Fruit fly (Drosophila melanogaster): Measurements from ENCODE around the gene cm.
A peak's percentile ranks its signal among the peaks of the same experiment; 100 is the strongest.

The cm gene

DNA sequence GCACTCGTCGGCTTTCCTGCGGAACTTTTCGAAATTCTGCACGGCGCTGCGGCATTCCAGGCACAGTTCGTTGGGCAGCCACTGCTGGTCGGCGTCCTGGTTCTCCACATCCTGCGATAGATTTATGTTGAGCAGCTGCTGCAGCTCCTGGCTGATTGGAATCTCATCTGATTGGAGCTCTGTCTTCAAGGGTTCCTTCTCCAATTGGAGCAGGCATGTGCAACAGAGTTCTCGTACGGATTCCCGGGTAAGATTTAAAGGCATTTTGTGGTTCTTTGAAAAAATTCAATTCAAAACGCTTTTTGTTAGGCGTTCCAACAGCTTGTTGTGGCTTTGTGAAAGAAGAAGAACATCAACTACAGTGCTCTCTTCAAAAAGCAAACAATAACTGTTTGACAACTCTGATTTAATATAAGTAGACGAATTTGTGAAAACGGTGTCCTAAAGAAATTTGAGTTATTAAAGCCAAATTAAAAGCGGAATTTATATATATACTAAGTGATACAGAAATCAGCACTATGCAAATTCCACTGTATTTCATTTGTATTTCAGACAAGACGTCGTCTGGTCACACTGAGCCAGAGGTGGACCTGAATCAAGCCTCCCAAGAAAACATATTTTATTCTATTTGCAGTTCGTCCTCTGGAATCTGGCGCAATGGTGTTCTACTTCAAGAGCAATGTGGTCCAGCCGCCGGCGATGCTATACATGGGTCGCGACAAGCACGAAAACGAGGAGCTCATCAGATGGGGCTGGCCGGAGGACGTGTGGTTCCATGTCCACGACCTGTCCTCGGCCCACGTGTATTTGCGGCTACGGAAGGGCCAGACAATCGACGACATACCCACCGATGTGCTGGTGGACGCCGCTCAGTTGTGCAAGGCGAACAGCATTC lies 2.6 kb upstream of the cm start, which contains the start of the genes CG3032 and CG4593 (continued):
- peak; percentile 81 for TF ChIP-seq CG9817 (tag; optimal IDR thresholded peaks at IDR 0.05)
- peak; percentile 71 for TF ChIP-seq CG13296 (GFP tag; optimal IDR thresholded peaks at IDR 0.05)
- peak; percentile 41 for TF ChIP-seq CG8290 (GFP tag; optimal IDR thresholded peaks at IDR 0.05)
- TF ChIP-seq CG8290 (tag; optimal IDR thresholded peaks at IDR 0.05), result peak in 1 of 2 experiments; percentile 82
- TF ChIP-seq fd102C (GFP tag; optimal IDR thresholded peaks at IDR 0.05), result no peak
- TF ChIP-seq crol (GFP tag; IDR thresholded peaks at IDR 0.05), result no peak
- TF ChIP-seq org-1 (GFP tag; optimal IDR thresholded peaks at IDR 0.05), result peak; percentile 40
- TF ChIP-seq fd3F (GFP tag; optimal IDR thresholded peaks at IDR 0.05), result peak; percentile 83
- peak; percentile 49 for TF ChIP-seq schlank (tag; optimal IDR thresholded peaks at IDR 0.05)
- peak; percentile 49 for TF ChIP-seq CG17186 (GFP tag; optimal IDR thresholded peaks at IDR 0.05)
- TF ChIP-seq grau (tag; optimal IDR thresholded peaks at IDR 0.05), result peak; percentile 97
- TF ChIP-seq ranshi (GFP tag; IDR thresholded peaks at IDR 0.05), result peak; percentile 87; the same call in 1 of the 2 replicates
- TF ChIP-seq CG15696 (tag; optimal IDR thresholded peaks at IDR 0.05), result peak; percentile 37
- peak; percentile 68 for TF ChIP-seq CG9797 (GFP tag; optimal IDR thresholded peaks at IDR 0.05)
- no peak for TF ChIP-seq pb (GFP tag; optimal IDR thresholded peaks at IDR 0.05)
- TF ChIP-seq stwl (tag; optimal IDR thresholded peaks at IDR 0.05), result peak; percentile 41
- peak; percentile 87 for TF ChIP-seq CG30403 (GFP tag; optimal IDR thresholded peaks at IDR 0.05)
- TF ChIP-seq CG1792 (GFP tag; optimal IDR thresholded peaks at IDR 0.05), result peak; percentile 23
- peak; percentile 17 for TF ChIP-seq Spps (tag; optimal IDR thresholded peaks at IDR 0.05)
- no peak for TF ChIP-seq cg (GFP tag; optimal IDR thresholded peaks at IDR 0.05)
- no peak for TF ChIP-seq TFAM (GFP tag; optimal IDR thresholded peaks at IDR 0.05)
- TF ChIP-seq slbo (GFP tag; IDR thresholded peaks at IDR 0.05), result peak; percentile 96
- TF ChIP-seq gt (GFP tag; IDR thresholded peaks at IDR 0.05), result 0 out of 2 replicates have a peak, but pooled peaks have one; percentile 32
- peak; percentile 84 for TF ChIP-seq stc (GFP tag; IDR thresholded peaks at IDR 0.05)
- peak; percentile 97 for TF ChIP-seq Drgx (GFP tag; IDR thresholded peaks at IDR 0.05)

DNA sequence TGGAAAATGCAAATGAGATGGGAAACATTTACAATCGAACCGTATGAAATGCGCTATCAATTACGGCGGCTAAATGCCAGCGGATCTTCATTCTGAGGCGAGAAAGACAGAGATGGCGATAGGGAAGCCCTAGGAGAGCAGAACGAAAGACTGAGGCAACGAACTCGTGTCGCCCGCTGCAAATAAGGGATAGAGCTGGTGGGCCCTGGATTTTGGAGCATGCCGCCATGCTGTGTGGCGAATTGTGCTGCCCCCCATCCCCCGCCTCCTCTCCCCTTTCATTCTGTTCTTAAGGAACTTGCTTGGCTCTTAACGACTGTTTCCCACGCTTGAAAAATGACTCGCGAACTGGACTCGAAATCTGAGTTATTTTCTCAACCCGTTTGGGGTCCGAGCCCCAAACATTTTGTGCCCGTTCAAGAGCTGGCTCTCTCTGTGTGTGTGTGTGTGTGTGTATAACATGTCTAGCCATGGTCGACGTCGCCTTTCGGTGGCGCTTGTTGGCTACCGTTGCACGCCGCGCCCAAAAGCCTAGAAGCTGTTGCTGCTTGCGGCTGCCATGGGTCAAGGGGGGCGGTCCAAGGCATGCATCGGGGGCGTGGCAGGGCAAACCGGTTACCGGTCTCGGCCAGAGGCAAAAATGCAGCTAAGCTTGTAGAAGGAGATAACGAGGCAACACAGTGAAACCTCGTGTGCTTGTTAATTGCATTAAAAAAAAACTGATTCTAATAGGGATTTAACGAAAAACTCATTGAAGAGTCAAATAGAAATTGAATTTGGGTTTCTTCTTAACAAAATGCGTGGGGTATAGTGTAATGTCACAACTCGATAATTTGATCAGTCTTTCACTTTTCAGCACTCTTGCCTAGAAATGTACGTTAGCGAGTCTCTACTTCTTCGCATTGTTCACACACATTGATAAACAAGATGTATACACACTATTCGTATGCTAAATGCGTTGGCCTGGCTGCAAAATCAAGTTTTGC lies 2.5 kb downstream of the cm start:
- TF ChIP-seq sd (tag; optimal IDR thresholded peaks at IDR 0.05) (peak; percentile 54), Atf-2 (GFP tag; optimal IDR thresholded peaks at IDR 0.05) (no peak), sim (GFP tag; IDR thresholded peaks at IDR 0.05) (no peak), CG18476 (GFP tag; optimal IDR thresholded peaks at IDR 0.05) (no peak), Deaf1 (tag; optimal IDR thresholded peaks at IDR 0.05) (no peak), CG34376 (GFP tag; optimal IDR thresholded peaks at IDR 0.05) (no peak), run (tag; optimal IDR thresholded peaks at IDR 0.05) (no peak), CG9727 (GFP tag; optimal IDR thresholded peaks at IDR 0.05) (no peak), Nf-YC (tag; optimal IDR thresholded peaks at IDR 0.05) (no peak), CkIIα-i1 (GFP tag; IDR thresholded peaks at IDR 0.05) (no peak), Dip2 (GFP tag; IDR thresholded peaks at IDR 0.05) (no peak), Doc2 (GFP tag; IDR thresholded peaks at IDR 0.05) (no peak), CG6683 (GFP tag; optimal IDR thresholded peaks at IDR 0.05) (no peak), gt (GFP tag; IDR thresholded peaks at IDR 0.05) (no peak), CG13296 (GFP tag; optimal IDR thresholded peaks at IDR 0.05) (no peak), Six4 (GFP tag; optimal IDR thresholded peaks at IDR 0.05) (no peak), CG9876 (GFP tag; optimal IDR thresholded peaks at IDR 0.05) (no peak), CG3065 (GFP tag; optimal IDR thresholded peaks at IDR 0.05) (no peak), CG33557 (GFP tag; optimal IDR thresholded peaks at IDR 0.05) (no peak), gce (GFP tag; IDR thresholded peaks at IDR 0.05) (no peak), chn (GFP tag; optimal IDR thresholded peaks at IDR 0.05) (no peak), lbe (GFP tag; optimal IDR thresholded peaks at IDR 0.05) (peak; percentile 23), Bgb (GFP tag; IDR thresholded peaks at IDR 0.05; ENCODE audit: partially characterized antibody) (no peak), CG14667 (GFP tag; IDR thresholded peaks at IDR 0.05) (no peak)
